Worm (Caenorhabditis elegans): Measurements from ENCODE around the gene Y14H12A.1.

Y14H12A.1 gene

DNA sequence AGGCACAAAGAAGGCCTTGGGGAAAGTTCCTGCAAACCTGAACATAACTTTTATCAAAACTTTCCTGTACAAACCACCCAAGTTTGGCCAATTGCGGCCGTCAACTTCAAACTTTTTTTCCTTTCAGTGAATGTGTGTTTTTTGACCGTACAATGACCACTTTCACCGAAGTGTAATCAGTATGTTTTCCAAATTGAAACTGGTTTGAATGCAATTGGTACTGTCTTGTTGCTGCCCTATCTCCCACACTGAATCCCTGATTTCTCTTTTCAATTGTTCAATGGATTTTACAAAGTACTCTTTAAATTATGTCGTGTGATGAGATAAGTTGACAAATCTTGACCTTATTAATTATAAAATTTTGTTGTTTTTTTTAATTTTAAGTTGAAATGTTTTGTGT lies 7.4 kb downstream of the Y14H12A.1 start:
- no peak for TF ChIP-seq sup-37 (GFP tag; optimal IDR thresholded peaks at IDR 0.05)
- no peak for TF ChIP-seq lin-13 (GFP tag; optimal IDR thresholded peaks at IDR 0.05)
- TF ChIP-seq xbp-1 (tag; optimal IDR thresholded peaks at IDR 0.05), result no peak
- no peak for TF ChIP-seq fos-1 (tag; optimal IDR thresholded peaks at IDR 0.05)
- no peak for TF ChIP-seq unc-86 (tag; optimal IDR thresholded peaks at IDR 0.05)
- TF ChIP-seq nhr-85 (tag), result peak; percentile 61
- TF ChIP-seq ceh-63 (GFP tag; optimal IDR thresholded peaks at IDR 0.05), result no peak
- peak; percentile 79 for TF ChIP-seq blmp-1 (tag; optimal IDR thresholded peaks at IDR 0.05)
- peak in 1 of 6 experiments; percentile 59 for TF ChIP-seq elt-3 (tag; optimal IDR thresholded peaks at IDR 0.05)
- TF ChIP-seq snu-23 (GFP tag; optimal IDR thresholded peaks at IDR 0.05), result no peak
- TF ChIP-seq hlh-17 (GFP tag; optimal IDR thresholded peaks at IDR 0.05; ENCODE audit: borderline replicate concordance), result no peak
- TF ChIP-seq grh-1 (GFP tag; IDR thresholded peaks at IDR 0.05), result 0 out of 2 replicates have a peak, but pooled peaks have one; percentile 28

DNA sequence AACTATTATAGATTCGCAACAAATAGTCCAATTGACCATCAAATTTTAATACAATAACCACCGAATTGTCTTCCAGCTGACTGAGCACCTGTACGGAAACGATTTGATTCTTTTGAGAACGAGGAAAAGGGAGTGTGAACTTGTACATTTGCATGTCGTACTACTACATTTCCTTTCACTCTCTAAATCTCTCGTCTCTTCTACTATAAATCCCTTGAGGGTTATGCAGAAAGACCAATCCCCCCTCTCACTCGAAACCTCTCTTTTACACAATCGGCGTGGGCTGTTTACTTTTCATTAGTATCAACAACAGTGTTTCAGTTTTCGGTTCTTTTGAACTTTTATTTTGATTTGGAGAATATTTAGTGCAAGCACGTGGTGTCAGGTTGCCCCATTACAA lies 9.1 kb downstream of the Y14H12A.1 start:
- TF ChIP-seq lin-14 (GFP tag; optimal IDR thresholded peaks at IDR 0.05) (peak; percentile 29), efl-1 (optimal IDR thresholded peaks at IDR 0.05) (no peak), efl-1 (GFP tag; optimal IDR thresholded peaks at IDR 0.05 in 1 of 2) (peak in 1 of 2 experiments; percentile 76), aha-1 (tag; optimal IDR thresholded peaks at IDR 0.05) (no peak)

DNA sequence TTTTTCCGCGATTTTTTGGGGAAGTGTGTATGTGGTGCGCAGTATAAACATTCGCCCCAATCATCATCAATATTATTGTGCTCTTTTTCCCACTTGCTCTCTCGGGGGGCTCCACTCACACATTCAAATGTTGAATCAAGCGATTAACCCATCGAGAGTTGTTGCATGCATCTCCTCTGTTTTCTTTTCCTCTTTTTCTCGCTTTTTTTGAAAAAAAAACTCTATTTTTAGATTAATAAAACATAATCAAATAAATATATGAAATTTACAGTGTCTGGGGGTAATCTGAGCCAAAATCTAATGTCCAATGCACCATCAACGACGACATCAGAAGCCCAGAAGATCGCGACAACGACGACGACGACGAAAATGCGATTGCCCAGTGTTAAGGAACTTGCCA lies 11.6 kb downstream of the Y14H12A.1 start, which contains the start of gene ephx-1:
TSS of gene ephx-1 (plus strand) at position 301 of the 400 bp plus-strand sequence.
- TF ChIP-seq nhr-19 (GFP tag; conservative IDR thresholded peaks at IDR 0.05) (no peak), ceh-88 (GFP tag; IDR thresholded peaks at IDR 0.05) (no peak), elt-3 (tag; optimal IDR thresholded peaks at IDR 0.05) (no peak), alr-1 (tag; optimal IDR thresholded peaks at IDR 0.05; ENCODE audit: borderline replicate concordance) (no peak), efl-1 (optimal IDR thresholded peaks at IDR 0.05) (no peak), efl-1 (GFP tag; optimal IDR thresholded peaks at IDR 0.05 in 1 of 2) (no peak), mab-9 (GFP tag; IDR thresholded peaks at IDR 0.05) (no peak), lin-35 (GFP tag; optimal IDR thresholded peaks at IDR 0.05) (no peak), pag-3 (tag; optimal IDR thresholded peaks at IDR 0.05; ENCODE audit: borderline replicate concordance, insufficient read depth) (no peak), hpl-2 (GFP tag; optimal IDR thresholded peaks at IDR 0.05) (no peak), dpl-1 (GFP tag; optimal IDR thresholded peaks at IDR 0.05) (no peak), ztf-11 (tag; optimal IDR thresholded peaks at IDR 0.05) (no peak), tlp-1 (tag; optimal IDR thresholded peaks at IDR 0.05) (no peak)

DNA sequence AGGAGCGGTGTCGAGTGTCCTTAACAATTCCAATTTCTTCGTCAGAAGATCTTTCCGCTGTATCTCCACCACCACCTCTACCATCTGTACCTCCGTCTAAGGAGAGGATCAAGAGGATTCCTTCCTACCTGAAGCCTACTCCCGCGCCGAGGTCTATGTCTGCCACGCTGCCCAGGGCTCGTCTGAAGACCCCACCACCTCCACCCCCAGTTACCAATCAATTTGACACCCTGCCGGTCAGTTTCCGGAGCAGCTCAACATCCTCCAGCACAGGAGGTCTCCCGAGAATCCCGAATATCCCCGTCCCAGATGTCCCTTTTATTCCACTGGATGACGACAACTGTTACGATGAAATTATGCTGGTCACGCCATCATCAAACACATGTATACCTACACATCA lies 15.0 kb downstream of the Y14H12A.1 start:
- TF ChIP-seq nhr-12 (tag; optimal IDR thresholded peaks at IDR 0.05) (no peak), nhr-19 (GFP tag; conservative IDR thresholded peaks at IDR 0.05) (no peak), ets-5 (GFP tag; IDR thresholded peaks at IDR 0.05) (no peak), efl-1 (optimal IDR thresholded peaks at IDR 0.05) (no peak), efl-1 (GFP tag; optimal IDR thresholded peaks at IDR 0.05 in 1 of 2) (no peak), ceh-88 (GFP tag; IDR thresholded peaks at IDR 0.05) (no peak), fos-1 (tag; optimal IDR thresholded peaks at IDR 0.05) (no peak), nhr-71 (tag; optimal IDR thresholded peaks at IDR 0.05) (no peak), lin-35 (GFP tag; optimal IDR thresholded peaks at IDR 0.05) (no peak), egl-27 (tag; optimal IDR thresholded peaks at IDR 0.05) (no peak), lin-39 (tag; optimal IDR thresholded peaks at IDR 0.05) (no peak), rnt-1 (tag; optimal IDR thresholded peaks at IDR 0.05) (no peak), nhr-20 (tag; optimal IDR thresholded peaks at IDR 0.05) (no peak), ztf-11 (tag; optimal IDR thresholded peaks at IDR 0.05) (no peak), hpl-2 (GFP tag; optimal IDR thresholded peaks at IDR 0.05) (no peak), unc-62 (GFP tag; optimal IDR thresholded peaks at IDR 0.05) (no peak), C16A3.4 (tag; optimal IDR thresholded peaks at IDR 0.05) (no peak)
